Fruit fly (Drosophila melanogaster): ENCODE data around the gene CG15370.

CG15370 gene

DNA sequence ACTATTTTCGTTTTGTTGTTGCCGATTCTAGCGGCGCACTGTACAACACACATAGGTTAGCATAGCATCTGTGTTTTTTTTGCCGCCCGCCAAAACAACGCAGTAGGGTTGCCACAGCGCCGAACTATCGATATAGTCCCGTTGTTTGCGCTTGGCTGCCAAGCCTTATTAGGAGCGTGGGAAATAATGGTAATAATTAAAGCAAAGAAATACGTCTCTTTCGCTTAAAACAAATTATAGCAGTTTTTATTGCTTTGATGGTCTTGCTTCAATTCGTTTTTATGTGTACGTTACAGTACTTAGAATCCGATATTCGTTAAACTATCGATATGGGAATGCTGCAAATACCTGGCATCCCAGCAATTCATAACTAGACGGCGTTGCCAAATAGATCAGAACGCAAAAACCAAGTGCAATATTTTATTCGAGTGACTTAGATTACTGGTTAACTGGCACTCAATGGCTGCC, 18.2 kb downstream of the CG15370 start, which contains the start of the genes mxc and Larp7 (continued):
- TF ChIP-seq Opbp (GFP tag; IDR thresholded peaks at IDR 0.05; ENCODE audit: partially characterized antibody) = peak; percentile 71; the same call in 2 of the 3 replicates
- peak; percentile 68 for TF ChIP-seq CG4404 (GFP tag; IDR thresholded peaks at IDR 0.05)
- TF ChIP-seq chif (GFP tag; optimal IDR thresholded peaks at IDR 0.05) = peak; percentile 51 to 67
- TF ChIP-seq trem (tag; optimal IDR thresholded peaks at IDR 0.05) = peak; percentile 68
- no peak for TF ChIP-seq Spps (tag; optimal IDR thresholded peaks at IDR 0.05)
- peak; percentile 69 for TF ChIP-seq ind (GFP tag; optimal IDR thresholded peaks at IDR 0.05)
- TF ChIP-seq CG2129 (GFP tag; IDR thresholded peaks at IDR 0.05; ENCODE audit: partially characterized antibody) = peak; percentile 80
- no peak for TF ChIP-seq CG6654 (GFP tag; optimal IDR thresholded peaks at IDR 0.05)
- TF ChIP-seq Side (GFP tag; optimal IDR thresholded peaks at IDR 0.05) = peak; percentile 61
- TF ChIP-seq CG9727 (GFP tag; optimal IDR thresholded peaks at IDR 0.05) = peak; percentile 61
- TF ChIP-seq CG13296 (GFP tag; optimal IDR thresholded peaks at IDR 0.05) = no peak
- TF ChIP-seq Doc2 (GFP tag; IDR thresholded peaks at IDR 0.05) = no peak
- peak; percentile 79 for TF ChIP-seq CG7786 (GFP tag; optimal IDR thresholded peaks at IDR 0.05)
- TF ChIP-seq Hr3 (GFP tag; optimal IDR thresholded peaks at IDR 0.05) = peak; percentile 67
- peak; percentile 68; the same call in 3 of the 4 replicates for TF ChIP-seq Gug (GFP tag; IDR thresholded peaks at IDR 0.05)
- peak; percentile 41 for TF ChIP-seq CG4820 (GFP tag; optimal IDR thresholded peaks at IDR 0.05)
- no peak for TF ChIP-seq ewg (GFP tag; optimal IDR thresholded peaks at IDR 0.05)
- TF ChIP-seq ham (GFP tag; IDR thresholded peaks at IDR 0.05) = no peak
- peak; percentile 7 for TF ChIP-seq CG8388 (GFP tag; optimal IDR thresholded peaks at IDR 0.05)
- TF ChIP-seq pho (GFP tag; optimal IDR thresholded peaks at IDR 0.05) = peak; percentile 70
- TF ChIP-seq ara (GFP tag; IDR thresholded peaks at IDR 0.05) = no peak
- peak; percentile 85 for TF ChIP-seq CG3847 (GFP tag; IDR thresholded peaks at IDR 0.05)
- TF ChIP-seq CG18764 (GFP tag; optimal IDR thresholded peaks at IDR 0.05) = peak; percentile 5
- peak; percentile 75 for TF ChIP-seq jumu (GFP tag; optimal IDR thresholded peaks at IDR 0.05)
- TF ChIP-seq CG17328 (GFP tag; IDR thresholded peaks at IDR 0.05) = no peak
- TF ChIP-seq CG16779 (GFP tag; IDR thresholded peaks at IDR 0.05) = no peak
- no peak; the same call in 2 of the 3 replicates for TF ChIP-seq dysf (GFP tag; IDR thresholded peaks at IDR 0.05)
- TF ChIP-seq nerfin-2 (GFP tag; IDR thresholded peaks at IDR 0.05; ENCODE audit: partially characterized antibody) = peak; percentile 81
- peak; percentile 86 for TF ChIP-seq sna (GFP tag; IDR thresholded peaks at IDR 0.05; ENCODE audit: partially characterized antibody)
- no peak for TF ChIP-seq CG3065 (GFP tag; optimal IDR thresholded peaks at IDR 0.05)
- peak; percentile 49 for TF ChIP-seq bigmax (GFP tag; optimal IDR thresholded peaks at IDR 0.05)
- TF ChIP-seq Dll (GFP tag; IDR thresholded peaks at IDR 0.05; ENCODE audit: partially characterized antibody) = peak; percentile 93
- peak; percentile 91 for TF ChIP-seq row (GFP tag; IDR thresholded peaks at IDR 0.05)
- no peak for TF ChIP-seq bowl (GFP tag; IDR thresholded peaks at IDR 0.05)
- TF ChIP-seq CG11085 (GFP tag; IDR thresholded peaks at IDR 0.05) = 0 out of 2 replicates have a peak, but pooled peaks have one; percentile 34
- TF ChIP-seq Bdp1 (GFP tag; optimal IDR thresholded peaks at IDR 0.05) = peak; percentile 46
- no peak for TF ChIP-seq unpg (GFP tag; optimal IDR thresholded peaks at IDR 0.05)
- TF ChIP-seq NC2β (GFP tag; optimal IDR thresholded peaks at IDR 0.05) = peak; percentile 36
- peak; percentile 91 for TF ChIP-seq CG16813 (GFP tag; IDR thresholded peaks at IDR 0.05; ENCODE audit: partially characterized antibody)
- TF ChIP-seq dpn (GFP tag; optimal IDR thresholded peaks at IDR 0.05) = peak; percentile 66 to 73
- TF ChIP-seq Hand (GFP tag; optimal IDR thresholded peaks at IDR 0.05) = no peak
- TF ChIP-seq lola (GFP tag; optimal IDR thresholded peaks at IDR 0.05) = peak in 1 of 3 experiments; percentile 53
- TF ChIP-seq gcm (GFP tag; optimal IDR thresholded peaks at IDR 0.05) = no peak
- peak; percentile 88 for TF ChIP-seq hb (GFP tag; IDR thresholded peaks at IDR 0.05; ENCODE audit: partially characterized antibody)
- TF ChIP-seq CG5245 (GFP tag; optimal IDR thresholded peaks at IDR 0.05) = peak; percentile 8
- no peak for TF ChIP-seq seq (GFP tag; IDR thresholded peaks at IDR 0.05)
- peak; percentile 82 for TF ChIP-seq Sry-δ (GFP tag; optimal IDR thresholded peaks at IDR 0.05)
- peak; percentile 65 for TF ChIP-seq CG12391 (tag; optimal IDR thresholded peaks at IDR 0.05)
- no peak for TF ChIP-seq Dip2 (GFP tag; IDR thresholded peaks at IDR 0.05)
- TF ChIP-seq CG10366 (GFP tag; IDR thresholded peaks at IDR 0.05) = peak; percentile 38; the same call in 1 of the 2 replicates
